Fruit fly (Drosophila melanogaster) whole organism, adult: ENCODE results near the gene CG34292.

Experiments
- CG11617 ChIP-seq: fragments of 200-800 bp; sonication (Bioruptor generic); optimal IDR thresholded peaks from 2 replicates; lab custom pipeline; 2017; ENCODE audit warnings: mild to moderate bottlenecking, missing biosample characterization, missing genetic modification reagents, missing genetic modification characterization
- CG12768 ChIP-seq: fragments of 200-800 bp; sonication (Bioruptor generic); optimal IDR thresholded peaks from 2 replicates; lab custom pipeline; 2017; ENCODE audit warnings: missing biosample characterization, missing genetic modification characterization, mild to moderate bottlenecking, moderate library complexity, missing genetic modification reagents
- CG14711 ChIP-seq: fragments of 200-800 bp; sonication (Bioruptor generic); optimal IDR thresholded peaks from 2 replicates; lab custom pipeline; 2018; ENCODE audit warnings: missing biosample characterization, mild to moderate bottlenecking, missing genetic modification characterization, moderate library complexity
- CG1620 ChIP-seq: fragments of 200-800 bp; sonication (Bioruptor generic); optimal IDR thresholded peaks from 2 replicates; lab custom pipeline; 2016; ENCODE audit warnings: missing biosample characterization, missing genetic modification characterization
- CG33017 ChIP-seq: fragments of 200-800 bp; sonication (Bioruptor generic); optimal IDR thresholded peaks from 2 replicates; lab custom pipeline; 2018; ENCODE audit warnings: missing biosample characterization, mild to moderate bottlenecking, missing genetic modification characterization, moderate library complexity
- CG5204 ChIP-seq: fragments of 200-800 bp; sonication (Bioruptor generic); optimal IDR thresholded peaks from 2 replicates; lab custom pipeline; 2016; ENCODE audit warnings: missing biosample characterization, missing genetic modification characterization
- CG7045 ChIP-seq: fragments of 200-800 bp; sonication (Bioruptor generic); optimal IDR thresholded peaks from 2 replicates; lab custom pipeline; 2017; ENCODE audit warnings: missing biosample characterization, mild to moderate bottlenecking, missing genetic modification characterization
- CG7101 ChIP-seq: fragments of 200-800 bp; sonication (Bioruptor generic); optimal IDR thresholded peaks from 2 replicates; lab custom pipeline; 2018; ENCODE audit warnings: missing biosample characterization, mild to moderate bottlenecking, missing genetic modification characterization, moderate library complexity
- Clk ChIP-seq: fragments of 200-800 bp; sonication (Bioruptor generic); optimal IDR thresholded peaks from 2 replicates; lab custom pipeline; 2017; ENCODE audit warnings: missing biosample characterization, missing genetic modification characterization
- Crg-1 ChIP-seq: fragments of 200-800 bp; sonication (Bioruptor generic); optimal IDR thresholded peaks from 2 replicates; lab custom pipeline; 2016; ENCODE audit warnings: missing biosample characterization, missing genetic modification characterization
- Hr96 ChIP-seq: fragments of 200-800 bp; sonication (Bioruptor generic); optimal IDR thresholded peaks from 2 replicates; lab custom pipeline; 2016; ENCODE audit warnings: missing biosample characterization, missing genetic modification characterization
- Mnt ChIP-seq: fragments of 200-800 bp; sonication (Bioruptor generic); optimal IDR thresholded peaks from 2 replicates; lab custom pipeline; 2016; ENCODE audit warnings: missing biosample characterization, mild to moderate bottlenecking, missing genetic modification characterization
- bab1 ChIP-seq: fragments of 200-800 bp; sonication (Bioruptor generic); optimal IDR thresholded peaks from 3 replicates; lab custom pipeline; 2019; ENCODE audit warnings: missing biosample characterization, mild to moderate bottlenecking, missing genetic modification characterization, moderate library complexity
- cic ChIP-seq: fragments of 200-800 bp; sonication (Bioruptor generic); optimal IDR thresholded peaks from 2 replicates; lab custom pipeline; 2017; ENCODE audit warnings: missing biosample characterization, mild to moderate bottlenecking, missing genetic modification characterization, moderate library complexity
- cnc ChIP-seq, 2 experiments: fragments of >200 bp; optimal IDR thresholded peaks; 2 replicates each; lab custom pipeline; 2017
- kay ChIP-seq: fragments of 200-800 bp; sonication (Bioruptor generic); peaks from one replicate; lab custom pipeline; 2016; ENCODE audit warnings: missing biosample characterization, missing genetic modification characterization, borderline replicate concordance
- ovo ChIP-seq: fragments of 200-800 bp; sonication (Bioruptor generic); optimal IDR thresholded peaks from 2 replicates; lab custom pipeline; 2016; ENCODE audit warnings: missing biosample characterization, missing genetic modification characterization
- pad ChIP-seq: fragments of 200-800 bp; sonication (Bioruptor generic); optimal IDR thresholded peaks from 3 replicates; lab custom pipeline; 2017; ENCODE audit warnings: missing biosample characterization, missing genetic modification characterization, mild to moderate bottlenecking, moderate library complexity, missing genetic modification reagents
- tj ChIP-seq: fragments of 200-800 bp; sonication (Bioruptor generic); optimal IDR thresholded peaks from 3 replicates; lab custom pipeline; 2017; ENCODE audit warnings: missing biosample characterization, mild to moderate bottlenecking, missing genetic modification characterization, moderate library complexity
- toe ChIP-seq: fragments of 200-800 bp; sonication (Bioruptor generic); optimal IDR thresholded peaks from 2 replicates; lab custom pipeline; 2016; ENCODE audit warnings: missing biosample characterization, missing genetic modification characterization

Gene CG34292

dm6 chr3R:27040044-27040443, 22.0 kb upstream of the CG34292 start:
- TF ChIP-seq CG7101 (tag; lab: Kevin White, UChicago): no peak
- no peak for TF ChIP-seq tj (GFP tag; lab: Kevin White, UChicago)
- TF ChIP-seq cnc (optimal IDR thresholded peaks at IDR 0.05; lab: Kevin White, UChicago): no peak
- TF ChIP-seq bab1 (GFP tag; lab: Kevin White, UChicago): no peak
- no peak for TF ChIP-seq CG14711 (tag; lab: Kevin White, UChicago)
- no peak for TF ChIP-seq CG12768 (GFP tag; lab: Kevin White, UChicago)
- no peak for TF ChIP-seq ovo (GFP tag; lab: Kevin White, UChicago)
- TF ChIP-seq Clk (GFP tag; lab: Kevin White, UChicago): no peak
- TF ChIP-seq pad (GFP tag; lab: Kevin White, UChicago): no peak
- no peak for TF ChIP-seq CG5204 (GFP tag; lab: Kevin White, UChicago)
- TF ChIP-seq CG7045 (GFP tag; lab: Kevin White, UChicago): no peak
- no peak for TF ChIP-seq CG11617 (GFP tag; lab: Kevin White, UChicago)
- TF ChIP-seq Hr96 (GFP tag; lab: Kevin White, UChicago): no peak
- no peak for TF ChIP-seq toe (GFP tag; lab: Kevin White, UChicago)
- TF ChIP-seq kay: no peak
- no peak for TF ChIP-seq cic

DNA sequence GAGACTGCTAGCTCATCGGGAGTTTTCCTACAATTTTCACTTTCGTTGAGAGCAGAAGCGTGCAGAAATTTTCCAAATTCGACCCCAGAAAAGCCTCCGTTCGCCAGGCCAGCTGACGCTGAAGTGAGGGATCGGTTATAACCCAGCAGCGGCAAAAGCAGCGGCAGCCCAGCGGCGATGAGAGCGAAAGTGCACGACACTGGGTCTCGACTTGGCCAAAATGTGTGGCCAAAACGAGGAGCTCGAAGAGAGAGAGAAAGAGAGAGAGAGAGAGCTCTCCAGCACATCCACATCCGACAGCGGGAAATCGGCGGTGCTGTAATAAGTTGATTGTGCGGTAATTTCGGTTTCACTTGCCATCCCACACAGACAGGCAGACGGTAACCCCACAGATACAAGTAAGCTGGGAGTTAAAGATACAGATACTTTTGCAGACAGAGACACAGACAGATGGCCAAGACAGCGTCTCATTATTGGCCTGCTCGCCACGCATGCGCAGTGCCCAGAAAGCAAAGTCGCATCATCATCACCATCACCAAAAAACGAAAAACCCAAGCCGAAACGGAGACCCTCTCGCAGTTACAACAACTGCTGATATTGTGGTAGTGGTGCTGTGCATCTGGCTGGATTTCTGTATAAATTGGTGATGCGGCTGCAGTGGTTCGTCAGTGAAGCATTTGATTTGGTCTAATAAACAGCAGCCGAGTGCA, 13.3 kb upstream of the CG34292 start, which contains the start of gene TwdlT:
TwdlT (plus strand) TSS at position 660 of the 710 bp plus-strand sequence.
- no peak for TF ChIP-seq Crg-1
- TF ChIP-seq CG11617 (GFP tag; lab: Kevin White, UChicago): no peak
- TF ChIP-seq bab1 (GFP tag; lab: Kevin White, UChicago): no peak
- no peak for TF ChIP-seq CG14711 (tag; lab: Kevin White, UChicago)
- no peak for TF ChIP-seq CG1620 (GFP tag; lab: Kevin White, UChicago)
- TF ChIP-seq cic: no peak

DNA sequence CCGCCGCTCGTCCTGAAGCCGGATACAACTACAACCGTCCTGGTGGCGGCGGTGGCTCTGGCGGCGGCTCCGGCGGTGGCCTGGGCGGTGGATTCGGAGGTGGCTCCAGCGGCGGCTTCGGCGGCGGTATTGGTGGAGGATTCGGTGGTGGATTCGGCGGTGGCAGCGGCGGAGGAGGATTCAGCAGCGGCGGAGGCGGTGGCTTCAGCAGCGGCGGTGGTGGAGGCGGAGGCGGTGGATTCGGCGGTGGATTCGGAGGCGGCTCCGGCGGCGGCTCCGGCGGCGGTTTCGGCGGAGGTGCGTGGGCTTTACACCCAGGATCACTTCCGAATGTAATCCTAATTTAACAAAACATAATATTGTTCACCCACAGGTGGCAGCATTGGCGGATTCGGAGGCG, 12.5 kb upstream of the CG34292 start:
- TF ChIP-seq CG11617 (GFP tag; lab: Kevin White, UChicago): no peak
- TF ChIP-seq CG7045 (GFP tag; lab: Kevin White, UChicago): no peak
- TF ChIP-seq CG33017 (tag; lab: Kevin White, UChicago): no peak
- no peak for TF ChIP-seq CG1620 (GFP tag; lab: Kevin White, UChicago)
- no peak for TF ChIP-seq cic
- no peak for TF ChIP-seq ovo (GFP tag; lab: Kevin White, UChicago)
- no peak for TF ChIP-seq kay
- TF ChIP-seq toe (GFP tag; lab: Kevin White, UChicago): no peak
- TF ChIP-seq pad (GFP tag; lab: Kevin White, UChicago): no peak
- no peak for TF ChIP-seq Crg-1
- TF ChIP-seq CG14711 (tag; lab: Kevin White, UChicago): no peak

- TF ChIP-seq Hr96 (GFP tag; lab: Kevin White, UChicago): no peak
- TF ChIP-seq bab1 (GFP tag; lab: Kevin White, UChicago): no peak
- no peak for TF ChIP-seq tj (GFP tag; lab: Kevin White, UChicago)
- no peak for TF ChIP-seq Mnt (GFP tag; lab: Kevin White, UChicago)
- no peak for TF ChIP-seq ovo (GFP tag; lab: Kevin White, UChicago)
- no peak for TF ChIP-seq CG7045 (GFP tag; lab: Kevin White, UChicago)
- TF ChIP-seq kay: no peak
- no peak for TF ChIP-seq pad (GFP tag; lab: Kevin White, UChicago)
- TF ChIP-seq toe (GFP tag; lab: Kevin White, UChicago): no peak
- TF ChIP-seq cnc (optimal IDR thresholded peaks at IDR 0.05; lab: Kevin White, UChicago): no peak
- TF ChIP-seq CG7101 (tag; lab: Kevin White, UChicago): no peak
- no peak for TF ChIP-seq CG33017 (tag; lab: Kevin White, UChicago)
- no peak for TF ChIP-seq CG1620 (GFP tag; lab: Kevin White, UChicago)
Measured at dm6 chr3R:27056152-27056551, 5.9 kb upstream of the CG34292 start.

- no peak for TF ChIP-seq Clk (GFP tag; lab: Kevin White, UChicago)
- TF ChIP-seq bab1 (GFP tag; lab: Kevin White, UChicago): no peak
- TF ChIP-seq toe (GFP tag; lab: Kevin White, UChicago): no peak
- no peak for TF ChIP-seq Crg-1
- no peak for TF ChIP-seq kay
- no peak for TF ChIP-seq tj (GFP tag; lab: Kevin White, UChicago)
- TF ChIP-seq ovo (GFP tag; lab: Kevin White, UChicago): no peak
- TF ChIP-seq cic: no peak
- no peak for TF ChIP-seq CG7045 (GFP tag; lab: Kevin White, UChicago)
- no peak for TF ChIP-seq CG11617 (GFP tag; lab: Kevin White, UChicago)
Measured at dm6 chr3R:27064099-27064498, 2.1 kb downstream of the CG34292 start, which contains the start of gene Nep5. TSS of gene Nep5 (minus strand) at chr3R:27064199.

DNA sequence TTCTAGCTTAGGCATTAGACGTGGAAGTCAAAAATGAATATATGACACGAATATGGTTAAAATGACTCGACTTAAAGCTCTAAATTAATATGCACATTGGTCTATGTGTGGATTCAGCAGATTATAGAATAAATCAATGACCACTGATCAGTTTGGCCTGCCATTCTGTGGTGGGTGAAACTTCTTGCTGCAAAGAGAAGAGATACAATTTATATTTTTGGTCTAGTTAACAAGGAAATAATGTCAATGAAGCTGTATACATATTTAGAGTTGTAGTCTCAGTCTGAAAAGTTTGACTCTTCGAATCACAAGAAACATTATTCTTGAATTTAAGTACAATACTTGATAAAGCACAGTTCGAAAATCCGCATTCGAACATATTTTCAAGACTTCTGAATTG, 3.1 kb downstream of the CG34292 start, which contains the start of gene CG43935:
CG43935 (plus strand) TSS at position 301 of the 400 bp plus-strand sequence.
- TF ChIP-seq CG7101 (tag; lab: Kevin White, UChicago): no peak
- TF ChIP-seq CG12768 (GFP tag; lab: Kevin White, UChicago): no peak
- no peak for TF ChIP-seq toe (GFP tag; lab: Kevin White, UChicago)
- TF ChIP-seq CG11617 (GFP tag; lab: Kevin White, UChicago): no peak
- TF ChIP-seq CG1620 (GFP tag; lab: Kevin White, UChicago): no peak
- no peak for TF ChIP-seq bab1 (GFP tag; lab: Kevin White, UChicago)
- no peak for TF ChIP-seq Clk (GFP tag; lab: Kevin White, UChicago)
- no peak for TF ChIP-seq CG7045 (GFP tag; lab: Kevin White, UChicago)
- no peak for TF ChIP-seq Crg-1
- no peak for TF ChIP-seq CG5204 (GFP tag; lab: Kevin White, UChicago)
- TF ChIP-seq cic: no peak
- no peak for TF ChIP-seq kay
